Worm (Caenorhabditis elegans) whole organism, L4 larva: ENCODE data around the gene Y38E10A.3.

Experiments used
- egl-27 ChIP-seq: sonication (generic microtip); optimal IDR thresholded peaks from 3 replicates; lab custom pipeline; 2017; ENCODE audit warnings: missing biosample characterization, missing genetic modification reagents, missing genetic modification characterization
- zip-11 ChIP-seq: fragments of 200-800 bp; sonication (Bioruptor generic); IDR thresholded peaks from 2 replicates; pipeline ENCODE4 v1.3.6; 2022; ENCODE audit warnings: missing genetic modification characterization, missing compliant biosample characterization

- TF ChIP-seq zip-11 (no peak), egl-27 (tag; lab: Kevin White, UChicago) (no peak)
Measured at ce11 chrII:12606900-12607299, 32.3 kb upstream of the Y38E10A.3 start, which contains the start of gene Y38E10A.8.
